Worm (Caenorhabditis elegans): ENCODE measurements around the gene zipt-9.

Gene zipt-9

DNA sequence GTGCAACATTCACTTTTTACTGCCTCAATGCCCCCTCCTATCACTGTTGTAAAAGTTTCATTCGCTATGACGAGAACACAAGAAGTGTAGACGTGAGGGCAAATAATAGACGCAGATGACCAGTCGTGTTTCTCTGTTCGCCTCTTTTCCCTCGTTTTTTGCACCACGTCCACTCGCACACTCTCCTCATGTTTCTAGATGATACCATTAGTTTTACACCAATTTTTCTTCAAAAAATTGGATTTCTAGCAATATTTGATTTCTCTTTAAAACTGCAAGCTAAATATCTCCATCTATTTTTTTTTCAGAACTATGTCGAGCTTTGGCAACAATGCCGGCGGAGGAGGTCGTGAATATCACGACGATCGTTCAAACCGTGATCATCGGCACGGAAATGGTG, 50.0 kb downstream of the zipt-9 start, which contains the start of gene rde-12:
Gene rde-12, plus strand, starts transcription at position 301 of the 400 bp plus-strand sequence.
- no peak for TF ChIP-seq aly-1 (tag; optimal IDR thresholded peaks at IDR 0.05)
- TF ChIP-seq hnd-1 (tag; optimal IDR thresholded peaks at IDR 0.05), result no peak
- TF ChIP-seq B0310.2 (tag; optimal IDR thresholded peaks at IDR 0.05), result no peak
- TF ChIP-seq ceh-36 (tag; optimal IDR thresholded peaks at IDR 0.05), result no peak
- no peak for TF ChIP-seq flt-1 (GFP tag; IDR thresholded peaks at IDR 0.05)
- no peak for TF ChIP-seq ets-7 (tag; optimal IDR thresholded peaks at IDR 0.05)
- no peak for TF ChIP-seq scrt-1 (GFP tag; IDR thresholded peaks at IDR 0.05)
- TF ChIP-seq ama-1 (optimal IDR thresholded peaks at IDR 0.05), result no peak
- TF ChIP-seq pes-1 (GFP tag; IDR thresholded peaks at IDR 0.05), result no peak
- TF ChIP-seq tra-4 (tag; optimal IDR thresholded peaks at IDR 0.05), result no peak
- TF ChIP-seq tbx-11 (GFP tag; IDR thresholded peaks at IDR 0.05), result no peak
- TF ChIP-seq hmg-4 (GFP tag; optimal IDR thresholded peaks at IDR 0.05), result no peak
- TF ChIP-seq hmbx-1 (tag; optimal IDR thresholded peaks at IDR 0.05), result no peak

DNA sequence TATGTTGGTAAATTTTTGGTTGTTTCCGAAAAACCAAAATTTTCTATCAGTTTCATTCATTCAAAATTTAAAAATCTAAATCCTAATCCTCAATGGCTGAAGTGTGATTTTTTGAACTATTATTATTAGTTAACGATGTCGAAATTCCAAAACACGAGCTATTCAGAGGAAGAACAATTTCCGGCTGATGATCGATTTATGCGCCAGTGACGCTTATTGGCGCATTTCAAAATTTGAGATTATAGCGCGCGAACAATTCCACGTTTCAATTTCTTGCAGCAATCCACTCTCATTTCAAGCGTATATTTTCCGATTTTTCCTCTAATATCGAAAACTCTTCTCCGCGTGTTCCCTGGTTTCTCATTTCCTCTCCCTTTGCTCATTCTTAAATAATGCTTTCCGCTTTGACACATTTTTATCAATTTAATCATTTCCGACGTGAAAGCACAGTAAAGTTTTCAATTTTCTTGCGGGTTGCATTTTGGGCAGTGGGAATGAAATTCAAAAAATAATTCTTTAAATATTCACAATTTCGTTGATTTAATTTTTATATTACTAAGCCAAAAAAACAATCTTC, 50.6 kb downstream of the zipt-9 start:
- TF ChIP-seq aly-1 (tag; optimal IDR thresholded peaks at IDR 0.05), result no peak
- TF ChIP-seq scrt-1 (GFP tag; IDR thresholded peaks at IDR 0.05), result no peak
- TF ChIP-seq ets-7 (tag; optimal IDR thresholded peaks at IDR 0.05), result no peak
- TF ChIP-seq flt-1 (GFP tag; IDR thresholded peaks at IDR 0.05), result no peak
- TF ChIP-seq hnd-1 (tag; optimal IDR thresholded peaks at IDR 0.05), result no peak
- TF ChIP-seq B0310.2 (tag; optimal IDR thresholded peaks at IDR 0.05), result no peak
- TF ChIP-seq ama-1 (optimal IDR thresholded peaks at IDR 0.05), result no peak
